Worm (Caenorhabditis elegans): ENCODE measurements around the gene C10G8.2.

The C10G8.2 gene

ce11 chrV:5349471-5349870 lies 35.3 kb downstream of the C10G8.2 start, which contains the start of gene T09D3.3:
Gene T09D3.3, minus strand, starts transcription at chrV:5349571.
- no peak for TF ChIP-seq cog-1 (tag; optimal IDR thresholded peaks at IDR 0.05)
- no peak for TF ChIP-seq ztf-29 (GFP tag; IDR thresholded peaks at IDR 0.05)
- TF ChIP-seq ztf-23 (GFP tag; IDR thresholded peaks at IDR 0.05): no peak
- no peak for TF ChIP-seq ref-1 (GFP tag; conservative IDR thresholded peaks at IDR 0.05)
- TF ChIP-seq T22C8.4 (GFP tag; IDR thresholded peaks at IDR 0.05): no peak
- no peak for TF ChIP-seq klf-2 (GFP tag; conservative IDR thresholded peaks at IDR 0.05)
- TF ChIP-seq flt-1 (GFP tag; IDR thresholded peaks at IDR 0.05): no peak
- no peak for TF ChIP-seq med-1 (GFP tag; optimal IDR thresholded peaks at IDR 0.05; ENCODE audit: insufficient read depth)

ce11 chrV:5351483-5351882 lies 37.3 kb downstream of the C10G8.2 start, which contains the start of gene srd-9:
Gene srd-9, plus strand, starts transcription at chrV:5351783.
- TF ChIP-seq flt-1 (GFP tag; IDR thresholded peaks at IDR 0.05) (no peak), ref-1 (GFP tag; conservative IDR thresholded peaks at IDR 0.05) (no peak), tab-1 (GFP tag; IDR thresholded peaks at IDR 0.05) (no peak), cog-1 (tag; optimal IDR thresholded peaks at IDR 0.05) (no peak), ztf-23 (GFP tag; IDR thresholded peaks at IDR 0.05) (no peak), klf-2 (GFP tag; conservative IDR thresholded peaks at IDR 0.05) (no peak), ztf-29 (GFP tag; IDR thresholded peaks at IDR 0.05) (no peak), med-1 (GFP tag; optimal IDR thresholded peaks at IDR 0.05; ENCODE audit: insufficient read depth) (no peak), T22C8.4 (GFP tag; IDR thresholded peaks at IDR 0.05) (no peak)

- TF ChIP-seq cog-1 (tag; optimal IDR thresholded peaks at IDR 0.05) (no peak), med-1 (GFP tag; optimal IDR thresholded peaks at IDR 0.05; ENCODE audit: insufficient read depth) (no peak), ztf-29 (GFP tag; IDR thresholded peaks at IDR 0.05) (no peak), flt-1 (GFP tag; IDR thresholded peaks at IDR 0.05) (no peak), ref-1 (GFP tag; conservative IDR thresholded peaks at IDR 0.05) (no peak), ztf-23 (GFP tag; IDR thresholded peaks at IDR 0.05) (no peak), klf-2 (GFP tag; conservative IDR thresholded peaks at IDR 0.05) (no peak), tab-1 (GFP tag; IDR thresholded peaks at IDR 0.05) (no peak), T22C8.4 (GFP tag; IDR thresholded peaks at IDR 0.05) (no peak)
Measured at ce11 chrV:5358772-5359171, 44.6 kb downstream of the C10G8.2 start, which contains the start of gene nhr-216. Gene nhr-216, minus strand, starts transcription at chrV:5358872.

ce11 chrV:5362220-5362619 lies 48.0 kb downstream of the C10G8.2 start:
- no peak for TF ChIP-seq med-1 (GFP tag; optimal IDR thresholded peaks at IDR 0.05; ENCODE audit: insufficient read depth)
- no peak for TF ChIP-seq cog-1 (tag; optimal IDR thresholded peaks at IDR 0.05)
- TF ChIP-seq ref-1 (GFP tag; conservative IDR thresholded peaks at IDR 0.05): no peak
- TF ChIP-seq ztf-23 (GFP tag; IDR thresholded peaks at IDR 0.05): no peak
- no peak for TF ChIP-seq ztf-29 (GFP tag; IDR thresholded peaks at IDR 0.05)
- no peak for TF ChIP-seq flt-1 (GFP tag; IDR thresholded peaks at IDR 0.05)
- no peak for TF ChIP-seq klf-2 (GFP tag; conservative IDR thresholded peaks at IDR 0.05)
- no peak for TF ChIP-seq T22C8.4 (GFP tag; IDR thresholded peaks at IDR 0.05)
- no peak for TF ChIP-seq tab-1 (GFP tag; IDR thresholded peaks at IDR 0.05)

ce11 chrV:5364863-5365262 lies 50.7 kb downstream of the C10G8.2 start, which contains the start of gene T09D3.8:
Gene T09D3.8, plus strand, starts transcription at chrV:5365163.
- no peak for TF ChIP-seq cog-1 (tag; optimal IDR thresholded peaks at IDR 0.05)
- TF ChIP-seq klf-2 (GFP tag; conservative IDR thresholded peaks at IDR 0.05): no peak
- no peak for TF ChIP-seq med-1 (GFP tag; optimal IDR thresholded peaks at IDR 0.05; ENCODE audit: insufficient read depth)
- no peak for TF ChIP-seq T22C8.4 (GFP tag; IDR thresholded peaks at IDR 0.05)
- TF ChIP-seq tab-1 (GFP tag; IDR thresholded peaks at IDR 0.05): no peak
- TF ChIP-seq ztf-29 (GFP tag; IDR thresholded peaks at IDR 0.05): no peak
- no peak for TF ChIP-seq ref-1 (GFP tag; conservative IDR thresholded peaks at IDR 0.05)
